Fruit fly (Drosophila melanogaster) whole organism, embryonic: ENCODE measurements around the gene CG15631.

ENCODE experiments used
- CG10543 ChIP-seq: fragments of 200-800 bp; sonication (Bioruptor generic); optimal IDR thresholded peaks from 3 replicates; lab custom pipeline; 2017; ENCODE audit warnings: missing biosample characterization, mild to moderate bottlenecking, missing genetic modification characterization, moderate library complexity
- CG11504 ChIP-seq: fragments of 200-800 bp; sonication (Bioruptor generic); optimal IDR thresholded peaks from 3 replicates; lab custom pipeline; 2019; ENCODE audit warnings: missing biosample characterization, mild to moderate bottlenecking, missing genetic modification characterization, moderate library complexity
- CG1233 ChIP-seq: fragments of 200-800 bp; sonication (Bioruptor generic); optimal IDR thresholded peaks from 4 replicates; lab custom pipeline; 2018; ENCODE audit warnings: missing biosample characterization, mild to moderate bottlenecking, missing genetic modification characterization
- CG12769 ChIP-seq: fragments of 200-800 bp; sonication (Bioruptor generic); optimal IDR thresholded peaks from 2 replicates; lab custom pipeline; 2019; ENCODE audit warnings: missing biosample characterization, mild to moderate bottlenecking, missing genetic modification characterization, moderate library complexity
- CG14860 ChIP-seq: fragments of 200-800 bp; sonication (Bioruptor generic); IDR thresholded peaks from 3 replicates; pipeline ENCODE4 v1.3.6; 2022; ENCODE audit warnings: missing biosample characterization, missing genetic modification characterization; ENCODE audit not compliant: partially characterized antibody
- CG15479 ChIP-seq: fragments of 200-800 bp; sonication (Bioruptor generic); optimal IDR thresholded peaks from 3 replicates; lab custom pipeline; 2019; ENCODE audit warnings: missing biosample characterization, mild to moderate bottlenecking, missing genetic modification characterization, moderate library complexity
- CG15514 ChIP-seq: fragments of 200-800 bp; sonication (Bioruptor generic); optimal IDR thresholded peaks from 3 replicates; lab custom pipeline; 2017; ENCODE audit warnings: missing biosample characterization, missing genetic modification characterization, mild to moderate bottlenecking, moderate library complexity, missing genetic modification reagents
- CG17802 ChIP-seq: fragments of 200-800 bp; sonication (Bioruptor generic); optimal IDR thresholded peaks from 2 replicates; lab custom pipeline; 2018; ENCODE audit warnings: missing biosample characterization, mild to moderate bottlenecking, missing genetic modification characterization, moderate library complexity
- CG18011 ChIP-seq: fragments of 200-800 bp; sonication (Bioruptor generic); optimal IDR thresholded peaks from 2 replicates; lab custom pipeline; 2017; ENCODE audit warnings: missing biosample characterization, missing genetic modification characterization, mild to moderate bottlenecking, moderate library complexity, missing genotype
- CG2116 ChIP-seq: fragments of 200-800 bp; sonication (Bioruptor generic); optimal IDR thresholded peaks from 3 replicates; lab custom pipeline; 2018; ENCODE audit warnings: missing biosample characterization, mild to moderate bottlenecking, missing genetic modification characterization
- CG33213 ChIP-seq: fragments of 200-800 bp; sonication (Bioruptor generic); optimal IDR thresholded peaks from 3 replicates; lab custom pipeline; 2016; ENCODE audit warnings: missing biosample characterization, missing genetic modification characterization
- CG42726 ChIP-seq: fragments of 200-800 bp; sonication (Bioruptor generic); IDR thresholded peaks from 2 replicates; pipeline ENCODE4 v1.3.6; 2022; ENCODE audit warnings: missing biosample characterization, missing genetic modification characterization; ENCODE audit not compliant: partially characterized antibody
- CG4404 ChIP-seq: fragments of 200-800 bp; sonication (Bioruptor generic); IDR thresholded peaks from 2 replicates; pipeline ENCODE4 v1.3.6; 2022; ENCODE audit warnings: missing biosample characterization, missing genetic modification characterization
- CG6272 ChIP-seq: fragments of 200-800 bp; sonication (Bioruptor generic); IDR thresholded peaks from 2 replicates; pipeline ENCODE4 v1.3.6; 2022; ENCODE audit warnings: missing biosample characterization, missing genetic modification characterization
- CG6791 ChIP-seq: fragments of 200-800 bp; sonication (Bioruptor generic); IDR thresholded peaks from 3 replicates; pipeline ENCODE4 v1.3.6; 2022; ENCODE audit warnings: missing biosample characterization, missing genetic modification characterization; ENCODE audit not compliant: partially characterized antibody
- CG7372 ChIP-seq: fragments of 200-800 bp; sonication (Bioruptor generic); IDR thresholded peaks from 2 replicates; pipeline ENCODE4 v1.3.6; 2022; ENCODE audit warnings: missing biosample characterization, missing genetic modification characterization
- CG9215 ChIP-seq: fragments of 200-800 bp; sonication (Bioruptor generic); IDR thresholded peaks from 2 replicates; pipeline ENCODE4 v1.3.6; 2022; ENCODE audit warnings: missing biosample characterization, missing genetic modification characterization
- CTCF ChIP-seq: fragments of 200-800 bp; sonication (Bioruptor generic); optimal IDR thresholded peaks from 2 replicates; lab custom pipeline; 2017; ENCODE audit warnings: missing biosample characterization, mild to moderate bottlenecking, missing genetic modification characterization, moderate library complexity
- Dp ChIP-seq: fragments of 200-800 bp; sonication (Bioruptor generic); optimal IDR thresholded peaks from 2 replicates; lab custom pipeline; 2018; ENCODE audit warnings: missing biosample characterization, mild to moderate bottlenecking, missing genetic modification characterization, moderate library complexity
- Ets65A ChIP-seq: fragments of 200-800 bp; sonication (Bioruptor generic); peaks from one replicate; lab custom pipeline; 2016; ENCODE audit warnings: missing biosample characterization, missing genetic modification characterization
- Hey ChIP-seq: fragments of 200-800 bp; sonication (Bioruptor generic); optimal IDR thresholded peaks from 3 replicates; lab custom pipeline; 2018; ENCODE audit warnings: missing biosample characterization, mild to moderate bottlenecking, missing genetic modification characterization
- Mrtf ChIP-seq: fragments of 200-800 bp; sonication (Bioruptor generic); IDR thresholded peaks from 3 replicates; pipeline ENCODE4 v1.3.6; 2022; ENCODE audit warnings: missing biosample characterization, missing genetic modification characterization
- Oaz ChIP-seq: fragments of 200-800 bp; sonication (Bioruptor generic); IDR thresholded peaks from 2 replicates; pipeline ENCODE4 v1.3.6; 2022; ENCODE audit warnings: missing biosample characterization, missing genetic modification characterization
- Scr ChIP-seq: fragments of 200-800 bp; sonication (Bioruptor generic); IDR thresholded peaks from 2 replicates; pipeline ENCODE4 v1.3.6; 2022; ENCODE audit warnings: missing biosample characterization, missing genetic modification characterization; ENCODE audit not compliant: partially characterized antibody
- Xbp1 ChIP-seq: fragments of 200-800 bp; sonication (Bioruptor generic); optimal IDR thresholded peaks from 3 replicates; lab custom pipeline; 2016; ENCODE audit warnings: missing biosample characterization, mild to moderate bottlenecking, missing genetic modification characterization
- amos ChIP-seq: fragments of 200-800 bp; sonication (Bioruptor generic); IDR thresholded peaks from 2 replicates; pipeline ENCODE4 v1.3.6; 2022; ENCODE audit warnings: missing biosample characterization, missing genetic modification characterization; ENCODE audit not compliant: partially characterized antibody
- ara ChIP-seq: fragments of 200-800 bp; sonication (Bioruptor generic); IDR thresholded peaks from 2 replicates; pipeline ENCODE4 v1.3.6; 2022; ENCODE audit warnings: missing biosample characterization, missing genetic modification characterization
- fd96Cb ChIP-seq: fragments of 200-800 bp; sonication (Bioruptor generic); optimal IDR thresholded peaks from 2 replicates; lab custom pipeline; 2018; ENCODE audit warnings: missing biosample characterization, mild to moderate bottlenecking, missing genetic modification characterization, moderate library complexity
- gsb-n ChIP-seq: fragments of 200-800 bp; sonication (Bioruptor generic); optimal IDR thresholded peaks from 3 replicates; lab custom pipeline; 2018; ENCODE audit warnings: missing biosample characterization, mild to moderate bottlenecking, missing genetic modification characterization
- knrl ChIP-seq: fragments of 200-800 bp; sonication (Bioruptor generic); IDR thresholded peaks from 3 replicates; pipeline ENCODE4 v1.3.6; 2022; ENCODE audit warnings: missing biosample characterization, missing genetic modification characterization; ENCODE audit not compliant: partially characterized antibody
- maf-S ChIP-seq: fragments of 200-800 bp; sonication (Bioruptor generic); optimal IDR thresholded peaks from 2 replicates; lab custom pipeline; 2016; ENCODE audit warnings: missing biosample characterization, missing genetic modification characterization
- mld ChIP-seq: fragments of 200-800 bp; sonication (Bioruptor generic); IDR thresholded peaks from 3 replicates; pipeline ENCODE4 v1.3.6; 2022; ENCODE audit warnings: missing biosample characterization, missing genetic modification characterization; ENCODE audit not compliant: partially characterized antibody
- nmo ChIP-seq: fragments of 200-800 bp; sonication (Bioruptor generic); optimal IDR thresholded peaks from 2 replicates; lab custom pipeline; 2018; ENCODE audit warnings: missing biosample characterization, mild to moderate bottlenecking, missing genetic modification characterization, moderate library complexity
- pita ChIP-seq: fragments of 200-800 bp; sonication (Bioruptor generic); optimal IDR thresholded peaks from 2 replicates; lab custom pipeline; 2017; ENCODE audit warnings: missing biosample characterization, mild to moderate bottlenecking, missing genetic modification characterization
- repo ChIP-seq: fragments of 200-800 bp; sonication (Bioruptor generic); optimal IDR thresholded peaks from 2 replicates; lab custom pipeline; 2016; ENCODE audit warnings: missing biosample characterization, missing genetic modification characterization
- slou ChIP-seq: fragments of 200-800 bp; sonication (Bioruptor generic); optimal IDR thresholded peaks from 3 replicates; lab custom pipeline; 2016; ENCODE audit warnings: missing biosample characterization, missing genetic modification characterization
- stwl ChIP-seq: fragments of 200-800 bp; sonication (Bioruptor generic); optimal IDR thresholded peaks from 3 replicates; lab custom pipeline; 2018; ENCODE audit warnings: missing biosample characterization, mild to moderate bottlenecking, missing genetic modification characterization, moderate library complexity

CG15631 gene

DNA sequence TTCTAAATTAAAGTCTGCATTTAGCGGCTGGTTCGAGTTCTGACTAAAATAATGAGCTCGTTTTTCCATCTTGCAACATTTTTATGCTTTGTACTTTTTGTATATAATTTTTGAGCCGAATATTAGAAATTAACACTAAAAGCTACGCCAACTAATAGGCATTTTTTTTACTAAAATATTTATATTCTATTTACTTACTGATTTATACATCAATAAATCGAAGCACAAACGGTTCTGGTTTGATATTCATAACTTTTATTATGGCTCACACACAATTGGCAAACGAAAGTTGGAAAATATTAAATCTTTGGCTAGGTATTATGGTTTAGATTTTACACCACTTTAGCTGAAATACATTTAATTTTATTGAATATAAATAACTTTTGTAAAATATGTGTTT lies at the start of gene CG15631:
TSS of gene CG15631 (minus strand) at position 101 of the 400 bp plus-strand sequence.
- no peak for TF ChIP-seq CG7372 (GFP tag; lab: Robert Waterston, UW)
- TF ChIP-seq, all 482 proteins: peak for 0

DNA sequence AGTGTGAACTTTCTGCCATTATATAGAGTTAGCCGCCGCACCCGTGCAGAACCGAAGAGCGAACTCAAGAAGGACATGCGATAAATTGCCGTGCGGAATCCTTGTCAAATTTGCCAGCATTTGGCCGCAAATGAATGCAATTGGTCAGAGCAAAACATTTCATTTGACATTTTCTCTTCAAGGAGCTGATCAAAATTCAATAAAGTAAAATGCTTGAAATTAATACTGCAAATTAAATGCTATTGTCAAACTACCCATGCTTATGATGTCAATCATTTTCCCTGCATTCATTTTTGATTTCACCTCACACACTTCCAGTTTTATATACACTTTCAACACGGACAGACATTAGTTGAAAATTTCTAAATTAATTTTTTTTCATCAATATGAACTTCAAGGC lies 28.3 kb upstream of the CG15631 start, which contains the start of gene CG42523:
TSS of gene CG42523 (plus strand) at position 301 of the 400 bp plus-strand sequence.
- TF ChIP-seq CG33213 (GFP tag; lab: Kevin White, UChicago) (no peak), CG4404 (GFP tag; lab: Robert Waterston, UW) (no peak), Xbp1 (GFP tag; lab: Kevin White, UChicago) (no peak)

DNA sequence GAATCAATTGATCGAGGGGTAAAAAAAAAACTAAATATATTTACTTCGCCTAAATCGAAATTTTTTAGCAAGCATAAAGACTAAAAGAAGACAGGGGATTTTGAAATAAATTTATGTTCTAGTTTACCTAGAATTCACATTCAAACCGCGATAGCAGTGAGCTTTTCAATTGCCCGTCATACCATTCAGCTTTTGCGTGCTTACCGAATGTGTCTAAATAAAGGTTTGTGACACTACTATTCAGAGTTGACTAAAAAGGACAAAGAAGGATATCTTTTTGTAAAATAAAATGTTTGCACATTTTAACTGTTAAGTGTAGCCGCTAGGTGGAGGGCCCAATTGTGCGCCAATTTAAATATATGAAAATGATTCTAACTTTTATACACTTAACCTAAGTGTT lies 8.2 kb downstream of the CG15631 start:
- TF ChIP-seq maf-S (GFP tag; lab: Kevin White, UChicago) (no peak), CTCF (GFP tag; lab: Kevin White, UChicago) (peak; percentile 84), pita (peak; percentile 32), CG18011 (peak; percentile 97), CG9215 (no peak), CG14860 (0 out of 3 replicates have a peak, but pooled peaks have one; percentile 12), Dp (GFP tag; lab: Kevin White, UChicago) (peak; percentile 33), knrl (GFP tag; lab: Robert Waterston, UW) (peak; percentile 34; the same call in 2 of the 3 replicates), gsb-n (tag; lab: Kevin White, UChicago) (no peak), amos (GFP tag; lab: Robert Waterston, UW) (peak; percentile 22; the same call in 1 of the 2 replicates), stwl (peak; percentile 80), fd96Cb (tag; lab: Kevin White, UChicago) (no peak), Hey (tag; lab: Kevin White, UChicago) (no peak), ara (GFP tag; lab: Robert Waterston, UW) (0 out of 2 replicates have a peak, but pooled peaks have one; percentile 12), CG10543 (GFP tag; lab: Kevin White, UChicago) (no peak), CG2116 (GFP tag; lab: Kevin White, UChicago) (peak; percentile 32), CG17802 (tag; lab: Kevin White, UChicago) (no peak), CG4404 (GFP tag; lab: Robert Waterston, UW) (no peak), CG6791 (0 out of 3 replicates have a peak, but pooled peaks have one; percentile 36), CG12769 (tag; lab: Kevin White, UChicago) (no peak), Ets65A (GFP tag; lab: Kevin White, UChicago) (peak; percentile 64), Mrtf (GFP tag; lab: Robert Waterston, UW) (no peak), CG11504 (tag; lab: Kevin White, UChicago) (peak; percentile 33), nmo (GFP tag; lab: Kevin White, UChicago) (no peak), CG15479 (GFP tag; lab: Kevin White, UChicago) (no peak), Oaz (no peak), slou (GFP tag; lab: Kevin White, UChicago) (peak; percentile 8), CG42726 (GFP tag; lab: Robert Waterston, UW) (peak; percentile 60; the same call in 1 of the 2 replicates), CG6272 (GFP tag; lab: Robert Waterston, UW) (peak; percentile 12; the same call in 1 of the 2 replicates)

DNA sequence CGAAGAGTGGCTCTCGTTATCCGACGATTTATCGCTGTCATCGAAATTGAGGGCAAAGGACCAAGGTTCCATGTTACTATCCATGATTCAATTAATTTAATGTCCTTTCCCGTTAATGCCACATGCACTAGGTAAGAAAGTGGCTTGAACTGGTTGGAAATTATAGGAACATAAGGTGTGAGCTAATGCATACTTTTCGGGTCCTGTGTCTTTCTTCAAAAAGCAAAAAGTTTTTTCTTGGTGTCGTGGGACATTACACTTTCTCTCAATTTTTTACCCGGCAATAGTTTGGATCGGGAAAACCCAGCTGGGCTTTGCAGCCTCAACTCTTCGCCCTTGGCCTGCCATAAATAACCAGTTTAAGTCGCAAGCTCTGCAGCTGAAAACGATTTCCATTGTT lies 32.9 kb downstream of the CG15631 start, which contains the start of gene Taf12L:
TSS of gene Taf12L (minus strand) at position 101 of the 400 bp plus-strand sequence.
- TF ChIP-seq mld (no peak), Scr (GFP tag; lab: Robert Waterston, UW) (no peak), CG1233 (GFP tag; lab: Kevin White, UChicago) (no peak), CG15514 (GFP tag; lab: Kevin White, UChicago) (no peak), repo (GFP tag; lab: Kevin White, UChicago) (no peak)
